Worm (Caenorhabditis elegans) whole organism, late embryonic: ENCODE data around the gene C08G5.6.

Experiments
- fkh-10 ChIP-seq: fragments of 150-350 bp; optimal IDR thresholded peaks from 2 replicates; lab custom pipeline; 2014; ENCODE audit warnings: missing biosample characterization, missing genetic modification reagents, missing genetic modification characterization
- madf-2 ChIP-seq: sonication (generic microtip); optimal IDR thresholded peaks from 2 replicates; lab custom pipeline; 2017; ENCODE audit warnings: missing genetic modification characterization, missing compliant biosample characterization

DNA sequence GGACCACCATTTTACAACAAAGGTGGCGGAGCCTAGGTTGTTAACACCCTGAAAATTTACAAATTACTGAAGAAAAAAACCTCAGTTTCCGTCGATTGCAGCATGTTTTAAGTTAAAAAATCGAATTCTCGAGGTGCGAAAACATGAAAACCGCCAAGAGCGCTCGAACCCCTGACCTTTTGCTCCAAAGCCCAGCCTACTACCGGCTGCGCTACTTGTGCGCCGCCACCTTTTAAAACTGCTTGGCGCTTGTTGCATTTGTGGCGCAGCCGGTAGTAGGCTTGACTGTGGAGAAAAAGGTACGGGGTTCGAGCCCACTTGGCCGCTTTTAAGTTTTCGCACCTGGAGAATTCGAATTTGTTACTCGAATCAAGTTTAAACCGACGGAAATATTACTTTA is 20.2 kb upstream of the C08G5.6 start, which contains the start of gene snt-6:
- TF ChIP-seq madf-2 (no peak), fkh-10 (GFP tag; lab: Kevin White, UChicago) (no peak)
